Worm (Caenorhabditis elegans): ENCODE measurements around the gene F32D8.13.

ce11 chrV:10909071-10909470, 12.7 kb upstream of the F32D8.13 start, which contains the start of gene zzz-1:
- TF ChIP-seq Y56A3A.18 (GFP tag; IDR thresholded peaks at IDR 0.05), result no peak
- TF ChIP-seq ceh-91 (GFP tag; IDR thresholded peaks at IDR 0.05), result no peak
- no peak for TF ChIP-seq lir-1 (GFP tag; conservative IDR thresholded peaks at IDR 0.05)
- TF ChIP-seq ama-1 (optimal IDR thresholded peaks at IDR 0.05), result no peak
- no peak for TF ChIP-seq ama-1 (GFP tag; optimal IDR thresholded peaks at IDR 0.05)
- TF ChIP-seq rec-8 (tag; optimal IDR thresholded peaks at IDR 0.05), result no peak
- TF ChIP-seq nfyb-1 (GFP tag; IDR thresholded peaks at IDR 0.05), result no peak
- no peak for TF ChIP-seq dpff-1 (tag; optimal IDR thresholded peaks at IDR 0.05)
- no peak for TF ChIP-seq F37B4.10 (GFP tag; IDR thresholded peaks at IDR 0.05)
- no peak for TF ChIP-seq C17E4.6 (GFP tag; IDR thresholded peaks at IDR 0.05)
- TF ChIP-seq Y95B8A.8 (GFP tag; IDR thresholded peaks at IDR 0.05), result no peak
- no peak for TF ChIP-seq madf-3 (GFP tag; IDR thresholded peaks at IDR 0.05)
- no peak for TF ChIP-seq F23B12.7 (tag; optimal IDR thresholded peaks at IDR 0.05; ENCODE audit: insufficient read depth)

Data from whole organism, young adult.